Worm (Caenorhabditis elegans): ENCODE results near the gene nmr-1.

Gene nmr-1

ce11 chrII:5465729-5466408 is 19.5 kb upstream of the nmr-1 start, which contains the start of gene clr-1 (continued):
- TF ChIP-seq athp-1 (tag; optimal IDR thresholded peaks at IDR 0.05), result no peak
- peak; percentile 24 for TF ChIP-seq snpc-1.3 (tag; optimal IDR thresholded peaks at IDR 0.05; ENCODE audit: insufficient read depth)
- TF ChIP-seq atf-7 (tag; optimal IDR thresholded peaks at IDR 0.05), result no peak
- TF ChIP-seq F10E7.11 (tag; optimal IDR thresholded peaks at IDR 0.05), result no peak
- TF ChIP-seq let-607 (tag; optimal IDR thresholded peaks at IDR 0.05), result no peak
- TF ChIP-seq ccch-3 (GFP tag; optimal IDR thresholded peaks at IDR 0.05), result no peak
- no peak for TF ChIP-seq F57A8.1 (GFP tag; optimal IDR thresholded peaks at IDR 0.05)
- TF ChIP-seq nfya-1 (tag; optimal IDR thresholded peaks at IDR 0.05; ENCODE audit: borderline replicate concordance, insufficient read depth), result no peak
- TF ChIP-seq dpff-1 (tag; optimal IDR thresholded peaks at IDR 0.05), result no peak
- TF ChIP-seq C06A6.2 (GFP tag; conservative IDR thresholded peaks at IDR 0.05), result no peak
- no peak for TF ChIP-seq ztf-28 (GFP tag; IDR thresholded peaks at IDR 0.05)
- TF ChIP-seq egl-44 (GFP tag; IDR thresholded peaks at IDR 0.05), result no peak
- TF ChIP-seq hlh-12 (tag; optimal IDR thresholded peaks at IDR 0.05), result no peak
- no peak for TF ChIP-seq die-1 (tag; optimal IDR thresholded peaks at IDR 0.05)
- peak; percentile 9 for TF ChIP-seq lin-54 (GFP tag; optimal IDR thresholded peaks at IDR 0.05)
- no peak for TF ChIP-seq mcd-1 (GFP tag; IDR thresholded peaks at IDR 0.05)
- no peak for TF ChIP-seq lir-1 (GFP tag; conservative IDR thresholded peaks at IDR 0.05)
- no peak for TF ChIP-seq F57C9.4 (tag; optimal IDR thresholded peaks at IDR 0.05)
- no peak for TF ChIP-seq K11D2.4 (GFP tag; IDR thresholded peaks at IDR 0.05)
- TF ChIP-seq lag-1 (GFP tag; IDR thresholded peaks at IDR 0.05), result no peak
- peak; percentile 94 for TF ChIP-seq lsl-1 (GFP tag; optimal IDR thresholded peaks at IDR 0.05)

DNA sequence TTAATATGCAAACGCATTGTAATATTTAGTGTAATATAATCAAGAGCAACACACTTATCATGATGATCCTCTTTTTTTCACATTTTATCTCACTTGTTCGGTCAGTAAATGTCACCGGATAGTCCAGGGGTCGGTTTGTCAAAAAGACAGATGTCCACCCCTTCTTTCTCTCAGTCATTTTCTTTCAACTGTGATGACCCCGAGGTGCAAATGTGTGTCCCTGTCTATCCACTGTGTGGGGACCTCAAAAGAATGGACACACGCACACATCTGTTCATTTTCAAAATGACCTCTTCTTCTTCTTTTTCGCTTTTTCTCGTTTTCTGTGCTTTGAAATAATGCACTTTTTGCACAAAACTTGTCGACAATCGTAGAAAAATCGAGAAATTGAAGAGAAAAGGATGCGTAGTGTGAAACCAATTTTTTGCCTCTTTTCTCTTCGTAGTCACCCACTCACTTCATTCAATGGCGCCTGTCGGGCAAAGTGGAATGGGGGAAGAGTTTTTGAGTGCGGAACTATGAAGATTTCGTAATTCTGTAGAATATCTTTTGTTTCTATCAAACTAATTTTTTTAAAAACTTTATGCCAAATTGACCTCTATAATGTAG is 17.4 kb upstream of the nmr-1 start:
- TF ChIP-seq cebp-1 (GFP tag; IDR thresholded peaks at IDR 0.05) (no peak), cebp-1 (tag; optimal IDR thresholded peaks at IDR 0.05) (peak; percentile 70), ceh-91 (GFP tag; IDR thresholded peaks at IDR 0.05) (no peak), nhr-120 (GFP tag; IDR thresholded peaks at IDR 0.05) (no peak)

ce11 chrII:5460911-5461310 is 14.5 kb upstream of the nmr-1 start:
- no peak for TF ChIP-seq F55B11.4 (tag; optimal IDR thresholded peaks at IDR 0.05; ENCODE audit: borderline replicate concordance, insufficient read depth)
- TF ChIP-seq ceh-79 (tag; optimal IDR thresholded peaks at IDR 0.05), result no peak
- no peak for TF ChIP-seq fkh-3 (tag; optimal IDR thresholded peaks at IDR 0.05)
- TF ChIP-seq ets-4 (GFP tag; optimal IDR thresholded peaks at IDR 0.05), result no peak
- no peak for TF ChIP-seq athp-1 (tag; optimal IDR thresholded peaks at IDR 0.05)
- TF ChIP-seq lsy-27 (tag; optimal IDR thresholded peaks at IDR 0.05; ENCODE audit: borderline replicate concordance, insufficient read depth), result no peak
- TF ChIP-seq nhr-80 (tag; optimal IDR thresholded peaks at IDR 0.05), result no peak
- no peak for TF ChIP-seq Y67H2A.10 (GFP tag; conservative IDR thresholded peaks at IDR 0.05)
- no peak for TF ChIP-seq F52B5.7 (tag; optimal IDR thresholded peaks at IDR 0.05)
- TF ChIP-seq bed-2 (GFP tag; IDR thresholded peaks at IDR 0.05), result no peak
- TF ChIP-seq F57A8.1 (GFP tag; optimal IDR thresholded peaks at IDR 0.05), result no peak
- TF ChIP-seq akir-1 (GFP tag; optimal IDR thresholded peaks at IDR 0.05), result no peak
- TF ChIP-seq die-1 (tag; optimal IDR thresholded peaks at IDR 0.05), result no peak
- TF ChIP-seq Y56A3A.18 (GFP tag; IDR thresholded peaks at IDR 0.05), result no peak
- TF ChIP-seq aptf-2 (GFP tag; conservative IDR thresholded peaks at IDR 0.05), result no peak
- TF ChIP-seq cebp-2 (GFP tag; IDR thresholded peaks at IDR 0.05), result no peak
- TF ChIP-seq tbp1 (GFP tag; optimal IDR thresholded peaks at IDR 0.05), result no peak

Measured in whole organism, young adult.